Worm (Caenorhabditis elegans) whole organism, young adult: ENCODE measurements around the gene rack-1.

Source experiments
- B0019.2 ChIP-seq: fragments of 200-800 bp; sonication (Bioruptor generic); conservative IDR thresholded peaks from 2 replicates; pipeline ENCODE4 v1.3.6; 2022; ENCODE audit warnings: missing genetic modification reagents, missing genetic modification characterization, missing compliant biosample characterization
- F22D6.2 ChIP-seq: sonication (generic microtip); optimal IDR thresholded peaks from 2 replicates; lab custom pipeline; 2016; ENCODE audit warnings: mild to moderate bottlenecking, missing genetic modification characterization, missing compliant biosample characterization
- K11D2.4 ChIP-seq: fragments of 200-800 bp; sonication (Bioruptor generic); IDR thresholded peaks from 2 replicates; pipeline ENCODE4 v1.3.6; 2022; ENCODE audit warnings: missing genetic modification reagents, missing genetic modification characterization, missing compliant biosample characterization
- T07F8.4 ChIP-seq: sonication (generic microtip); optimal IDR thresholded peaks from 2 replicates; lab custom pipeline; 2016; ENCODE audit warnings: mild to moderate bottlenecking, missing genetic modification characterization, moderate library complexity, missing compliant biosample characterization
- Y53G8AR.9 ChIP-seq: fragments of 200-800 bp; sonication (Bioruptor generic); conservative IDR thresholded peaks from 2 replicates; pipeline ENCODE4 v1.3.6; 2022; ENCODE audit warnings: missing genetic modification reagents, missing genetic modification characterization, missing compliant biosample characterization
- Y67H2A.10 ChIP-seq: fragments of 200-800 bp; sonication (Bioruptor generic); conservative IDR thresholded peaks from 2 replicates; pipeline ENCODE4 v1.3.6; 2022; ENCODE audit warnings: missing genetic modification reagents, missing genetic modification characterization, missing compliant biosample characterization
- Y79H2A.3 ChIP-seq: fragments of 200-800 bp; sonication (Bioruptor generic); conservative IDR thresholded peaks from 2 replicates; pipeline ENCODE4 v1.3.6; 2022; ENCODE audit warnings: missing genetic modification reagents, missing genetic modification characterization, missing compliant biosample characterization
- ZK185.1 ChIP-seq: sonication (generic microtip); optimal IDR thresholded peaks from 2 replicates; lab custom pipeline; 2016; ENCODE audit warnings: mild to moderate bottlenecking, missing genetic modification characterization, missing compliant biosample characterization; ENCODE audit not compliant: poor library complexity, severe bottlenecking
- atf-7 ChIP-seq: sonication (generic microtip); optimal IDR thresholded peaks from 2 replicates; lab custom pipeline; 2017; ENCODE audit warnings: mild to moderate bottlenecking, missing genetic modification characterization, missing compliant biosample characterization
- athp-1 ChIP-seq: sonication (generic microtip); optimal IDR thresholded peaks from 2 replicates; lab custom pipeline; 2017; ENCODE audit warnings: mild to moderate bottlenecking, missing genetic modification characterization, missing compliant biosample characterization
- attf-6 ChIP-seq: fragments of 200-800 bp; sonication (Bioruptor generic); IDR thresholded peaks from 2 replicates; pipeline ENCODE4 v1.3.6; 2022; ENCODE audit warnings: missing genetic modification reagents, missing genetic modification characterization, missing compliant biosample characterization
- ceh-91 ChIP-seq: fragments of 200-800 bp; sonication (Bioruptor generic); IDR thresholded peaks from 2 replicates; pipeline ENCODE4 v1.3.6; 2022; ENCODE audit warnings: missing genetic modification reagents, missing genetic modification characterization, missing compliant biosample characterization
- die-1 ChIP-seq: sonication (generic microtip); optimal IDR thresholded peaks from 2 replicates; lab custom pipeline; 2016; ENCODE audit warnings: missing genotype, mild to moderate bottlenecking, missing genetic modification characterization, missing compliant biosample characterization
- ekl-4 ChIP-seq: fragments of 200-800 bp; sonication (Bioruptor generic); IDR thresholded peaks from 2 replicates; pipeline ENCODE4 v1.3.6; 2022; ENCODE audit warnings: missing genetic modification reagents, missing genetic modification characterization, missing compliant biosample characterization
- gei-17 ChIP-seq: fragments of 200-800 bp; sonication (Bioruptor generic); optimal IDR thresholded peaks from 2 replicates; lab custom pipeline; 2018; ENCODE audit warnings: mild to moderate bottlenecking, missing genetic modification characterization, missing compliant biosample characterization
- him-1 ChIP-seq: sonication (generic microtip); optimal IDR thresholded peaks from 2 replicates; lab custom pipeline; 2016; ENCODE audit warnings: missing genotype, missing genetic modification reagents, missing genetic modification characterization, missing compliant biosample characterization
- hlh-12 ChIP-seq: sonication (generic microtip); optimal IDR thresholded peaks from 2 replicates; lab custom pipeline; 2016; ENCODE audit warnings: missing genetic modification characterization, missing compliant biosample characterization
- let-607 ChIP-seq, 2 experiments: fragments of 200-800 bp in 1 of 2; sonication (Bioruptor generic) in 1 of 2; sonication (generic microtip) in 1 of 2; optimal IDR thresholded peaks; 2 replicates each; lab custom pipeline; 2016 to 2018; ENCODE audit warnings: mild to moderate bottlenecking in 2 of 2, missing compliant biosample characterization in 2 of 2, missing genetic modification characterization in 2 of 2, moderate library complexity in 2 of 2, missing genotype in 1 of 2
- madf-3 ChIP-seq: fragments of 200-800 bp; sonication (Bioruptor generic); IDR thresholded peaks from 2 replicates; pipeline ENCODE4 v1.3.6; 2022; ENCODE audit warnings: missing genetic modification reagents, missing genetic modification characterization, missing compliant biosample characterization
- madf-6 ChIP-seq: fragments of 200-800 bp; sonication (Bioruptor generic); IDR thresholded peaks from 2 replicates; pipeline ENCODE4 v1.3.6; 2022; ENCODE audit warnings: missing genetic modification reagents, missing genetic modification characterization, missing compliant biosample characterization
- madf-8 ChIP-seq: fragments of 200-800 bp; sonication (Bioruptor generic); conservative IDR thresholded peaks from 2 replicates; pipeline ENCODE4 v1.3.6; 2022; ENCODE audit warnings: missing genetic modification reagents, missing genetic modification characterization, missing compliant biosample characterization
- mel-28 ChIP-seq: sonication (generic microtip); optimal IDR thresholded peaks from 2 replicates; lab custom pipeline; 2016; ENCODE audit warnings: borderline replicate concordance, mild to moderate bottlenecking, missing genetic modification characterization, missing compliant biosample characterization
- nfya-2 ChIP-seq: fragments of 200-800 bp; sonication (Bioruptor generic); IDR thresholded peaks from 2 replicates; pipeline ENCODE4 v1.3.6; 2022; ENCODE audit warnings: missing genetic modification reagents, missing genetic modification characterization, missing compliant biosample characterization
- nhr-80 ChIP-seq: sonication (generic microtip); optimal IDR thresholded peaks from 2 replicates; lab custom pipeline; 2016; ENCODE audit warnings: missing genetic modification characterization, missing compliant biosample characterization
- rec-8 ChIP-seq, 2 experiments: sonication (generic microtip); optimal IDR thresholded peaks; 2 replicates each; lab custom pipeline; 2016; ENCODE audit warnings: mild to moderate bottlenecking in 2 of 2, missing genetic modification characterization in 2 of 2, missing genetic modification reagents in 2 of 2, missing genotype in 2 of 2, missing biosample characterization in 1 of 2, missing compliant biosample characterization in 1 of 2, moderate library complexity in 1 of 2
- snpc-1.3 ChIP-seq: sonication (generic microtip); optimal IDR thresholded peaks from 2 replicates; lab custom pipeline; 2017; ENCODE audit warnings: missing genetic modification characterization, mild to moderate bottlenecking, missing compliant biosample characterization, antibody characterized with exemption, moderate library complexity, missing genotype, missing genetic modification reagents; ENCODE audit not compliant: insufficient read depth
- somi-1 ChIP-seq: fragments of 200-800 bp; sonication (Bioruptor generic); optimal IDR thresholded peaks from 2 replicates; lab custom pipeline; 2018; ENCODE audit warnings: mild to moderate bottlenecking, missing genetic modification characterization, missing compliant biosample characterization
- tbx-9 ChIP-seq: sonication (generic microtip); optimal IDR thresholded peaks from 2 replicates; lab custom pipeline; 2016; ENCODE audit warnings: borderline replicate concordance, missing genetic modification characterization, inconsistent platforms, missing compliant biosample characterization
- zfh-2 ChIP-seq: fragments of 200-800 bp; sonication (Bioruptor generic); conservative IDR thresholded peaks from 2 replicates; pipeline ENCODE4 v1.3.6; 2022; ENCODE audit warnings: missing genetic modification reagents, missing genetic modification characterization, missing compliant biosample characterization
- zim-3 ChIP-seq: sonication (generic microtip); optimal IDR thresholded peaks from 2 replicates; lab custom pipeline; 2017; ENCODE audit warnings: mild to moderate bottlenecking, missing genetic modification characterization, moderate library complexity, missing compliant biosample characterization
- ztf-22 ChIP-seq: fragments of 200-800 bp; sonication (Bioruptor generic); optimal IDR thresholded peaks from 2 replicates; lab custom pipeline; 2018; ENCODE audit warnings: mild to moderate bottlenecking, missing genetic modification characterization, moderate library complexity, missing compliant biosample characterization
- ztf-3 ChIP-seq: fragments of 200-800 bp; sonication (Bioruptor generic); optimal IDR thresholded peaks from 2 replicates; lab custom pipeline; 2018; ENCODE audit warnings: mild to moderate bottlenecking, missing genetic modification characterization, missing compliant biosample characterization
- ztf-6 ChIP-seq: fragments of 200-800 bp; sonication (Bioruptor generic); IDR thresholded peaks from 2 replicates; pipeline ENCODE4 v1.3.6; 2022; ENCODE audit warnings: missing genetic modification reagents, missing genetic modification characterization, missing compliant biosample characterization

The rack-1 gene

ce11 chrIV:10143640-10144039, 32.8 kb upstream of the rack-1 start, which contains the start of gene msp-38:
msp-38 (minus strand) TSS chrIV:10143740.
- no peak for TF ChIP-seq madf-3 (GFP tag; lab: Robert Waterston, UW)
- TF ChIP-seq die-1 (tag; lab: Kevin White, UChicago), result no peak
- TF ChIP-seq ztf-22 (GFP tag; lab: Kevin White, UChicago), result no peak
- TF ChIP-seq nhr-80, result no peak
- no peak for TF ChIP-seq rec-8 (tag; optimal IDR thresholded peaks at IDR 0.05; lab: Kevin White, UChicago)
- no peak for TF ChIP-seq snpc-1.3 (tag; lab: Kevin White, UChicago)
- no peak for TF ChIP-seq ztf-3 (GFP tag; lab: Kevin White, UChicago)
- TF ChIP-seq Y67H2A.10, result no peak
- no peak for TF ChIP-seq Y79H2A.3 (GFP tag; lab: Robert Waterston, UW)
- no peak for TF ChIP-seq zfh-2
- TF ChIP-seq K11D2.4 (GFP tag; lab: Robert Waterston, UW), result no peak
- no peak for TF ChIP-seq F22D6.2 (tag; lab: Kevin White, UChicago)
- TF ChIP-seq tbx-9 (tag; lab: Kevin White, UChicago), result no peak
- TF ChIP-seq mel-28 (tag; lab: Kevin White, UChicago), result no peak
- TF ChIP-seq hlh-12, result no peak

DNA sequence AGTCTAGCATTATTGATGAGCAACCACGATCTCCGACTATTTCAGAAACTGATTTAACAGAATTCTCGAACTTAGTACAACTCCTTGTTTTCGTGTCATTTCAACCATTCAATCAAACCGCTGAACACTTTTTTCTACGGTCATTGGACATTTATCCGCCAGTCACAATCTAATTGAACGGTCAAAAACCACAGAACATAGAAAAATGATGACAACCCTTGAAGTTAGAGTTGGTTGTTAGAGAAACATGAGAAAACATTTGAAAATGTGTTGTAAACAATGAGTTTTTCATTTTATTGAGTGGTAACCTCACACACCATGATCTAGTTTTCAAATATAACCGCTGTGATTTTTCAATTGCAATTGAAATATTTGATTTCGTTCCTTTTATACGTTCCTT, 32.0 kb upstream of the rack-1 start:
- TF ChIP-seq ekl-4 (GFP tag; lab: Robert Waterston, UW), result no peak
- no peak for TF ChIP-seq attf-6 (GFP tag; lab: Robert Waterston, UW)
- no peak for TF ChIP-seq atf-7 (tag; lab: Kevin White, UChicago)
- no peak for TF ChIP-seq gei-17 (GFP tag; lab: Kevin White, UChicago)
- no peak for TF ChIP-seq T07F8.4 (tag; lab: Kevin White, UChicago)
- no peak for TF ChIP-seq ceh-91 (GFP tag; lab: Robert Waterston, UW)
- no peak for TF ChIP-seq Y53G8AR.9
- no peak for TF ChIP-seq let-607 (tag; optimal IDR thresholded peaks at IDR 0.05; lab: Kevin White, UChicago)
- TF ChIP-seq him-1, result no peak
- no peak for TF ChIP-seq ztf-6
- no peak for TF ChIP-seq B0019.2 (GFP tag; lab: Robert Waterston, UW)
- no peak for TF ChIP-seq nhr-80

DNA sequence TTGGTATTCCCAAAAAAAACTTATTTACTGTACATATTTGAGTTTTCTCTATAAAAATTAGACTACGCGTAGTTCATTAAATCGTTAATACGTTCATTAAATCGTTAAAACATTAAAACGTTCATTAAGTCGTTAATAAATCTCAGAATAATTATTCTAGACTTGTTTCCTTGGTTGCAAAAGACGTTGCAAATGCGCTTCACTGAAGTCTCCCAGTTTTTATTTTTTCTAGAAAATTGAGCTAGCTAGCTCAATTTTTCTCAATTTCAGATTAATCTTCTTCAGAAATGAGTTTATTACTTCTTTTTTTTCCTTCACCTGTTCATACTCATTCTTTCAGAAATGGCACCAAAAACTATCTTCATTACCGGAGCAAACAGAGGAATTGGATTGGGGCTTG, 31.6 kb upstream of the rack-1 start:
- no peak for TF ChIP-seq ztf-22 (GFP tag; lab: Kevin White, UChicago)
- TF ChIP-seq tbx-9 (tag; lab: Kevin White, UChicago), result no peak
- TF ChIP-seq ZK185.1, result no peak
- TF ChIP-seq madf-8 (GFP tag; lab: Robert Waterston, UW), result peak; percentile 60
- no peak for TF ChIP-seq somi-1 (GFP tag; lab: Kevin White, UChicago)
- peak; percentile 76 for TF ChIP-seq madf-6 (GFP tag; lab: Robert Waterston, UW)

- no peak for TF ChIP-seq athp-1 (tag; lab: Kevin White, UChicago)
- TF ChIP-seq zim-3 (tag; lab: Kevin White, UChicago), result no peak
- no peak for TF ChIP-seq nfya-2 (GFP tag; lab: Robert Waterston, UW)
- no peak for TF ChIP-seq somi-1 (GFP tag; lab: Kevin White, UChicago)
Observed at ce11 chrIV:10146885-10147284, 29.6 kb upstream of the rack-1 start, which contains the start of gene T14G10.8. T14G10.8 (minus strand) TSS chrIV:10146985.
